Worm (Caenorhabditis elegans): ENCODE results near the gene B0252.3.

DNA sequence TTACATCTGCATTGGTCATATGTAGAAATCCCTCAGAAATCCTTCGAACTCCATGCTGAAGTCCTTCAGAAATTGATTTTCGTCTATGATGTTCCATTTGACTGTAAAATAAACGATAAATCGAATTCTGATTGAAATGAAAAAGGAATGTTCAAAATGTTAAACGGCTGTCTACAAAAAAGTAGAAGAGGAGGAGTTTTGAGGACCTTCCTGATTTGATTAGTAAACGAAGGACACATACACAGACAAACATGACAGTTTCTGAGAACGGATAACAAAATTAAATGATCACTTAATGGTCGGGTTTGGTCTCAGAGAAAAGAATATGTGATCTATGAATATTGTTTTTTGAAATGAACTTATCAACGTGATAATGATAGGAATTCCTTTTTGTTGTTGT is 30.6 kb downstream of the B0252.3 start, which contains the start of gene slc-36.5:
- no peak for TF ChIP-seq sdc-2 (tag; optimal IDR thresholded peaks at IDR 0.05)
- TF ChIP-seq ztf-16 (tag; optimal IDR thresholded peaks at IDR 0.05): no peak
- no peak for TF ChIP-seq fkh-10 (GFP tag; optimal IDR thresholded peaks at IDR 0.05)
- TF ChIP-seq zip-5 (tag; optimal IDR thresholded peaks at IDR 0.05): no peak
- no peak for TF ChIP-seq ceh-30 (tag; optimal IDR thresholded peaks at IDR 0.05)
- no peak for TF ChIP-seq pag-3 (tag; optimal IDR thresholded peaks at IDR 0.05; ENCODE audit: borderline replicate concordance)

All from whole organism, late embryonic.